Worm (Caenorhabditis elegans) whole organism, mixed stage, embryonic: Measurements from ENCODE around the gene C39B5.5.

Source experiments
- bed-3 ChIP-seq: fragments of 200-800 bp; sonication (Bioruptor generic); optimal IDR thresholded peaks from 3 replicates; lab custom pipeline; 2018; ENCODE audit warnings: mild to moderate bottlenecking, missing genetic modification characterization, moderate library complexity, missing compliant biosample characterization
- mep-1 ChIP-seq: fragments of 150-350 bp; optimal IDR thresholded peaks from 2 replicates; lab custom pipeline; 2017; ENCODE audit warnings: missing biosample characterization, missing genetic modification reagents, missing genetic modification characterization, inconsistent platforms

ce11 chrIII:2171892-2172591, 35.9 kb upstream of the C39B5.5 start:
- TF ChIP-seq mep-1 (tag; lab: Kevin White, UChicago) (peak; percentile 21), bed-3 (no peak)
